Fruit fly (Drosophila melanogaster) whole organism, embryonic: ENCODE data around the gene DopEcR.

Experiments
- Adf1 ChIP-seq: fragments of 200-800 bp; sonication (Bioruptor generic); IDR thresholded peaks from 2 replicates; pipeline ENCODE4 v1.3.6; 2022; ENCODE audit warnings: missing biosample characterization, missing genetic modification characterization
- Antp ChIP-seq: fragments of 200-800 bp; sonication (Bioruptor generic); optimal IDR thresholded peaks from 3 replicates; lab custom pipeline; 2016; ENCODE audit warnings: missing biosample characterization, missing genetic modification characterization
- BtbVII ChIP-seq: fragments of 200-800 bp; sonication (Bioruptor generic); optimal IDR thresholded peaks from 3 replicates; lab custom pipeline; 2017; ENCODE audit warnings: missing biosample characterization, mild to moderate bottlenecking, missing genetic modification characterization
- CG10147 ChIP-seq: fragments of 200-800 bp; sonication (Bioruptor generic); optimal IDR thresholded peaks from 2 replicates; lab custom pipeline; 2019; ENCODE audit warnings: missing biosample characterization, mild to moderate bottlenecking, missing genetic modification characterization, moderate library complexity
- CG10366 ChIP-seq: fragments of 200-800 bp; sonication (Bioruptor generic); IDR thresholded peaks from 2 replicates; pipeline ENCODE4 v1.3.6; 2022; ENCODE audit warnings: missing biosample characterization, missing genetic modification characterization
- CG10979 ChIP-seq: fragments of 200-800 bp; sonication (Bioruptor generic); optimal IDR thresholded peaks from 2 replicates; lab custom pipeline; 2018; ENCODE audit warnings: missing biosample characterization, mild to moderate bottlenecking, missing genetic modification characterization, moderate library complexity
- CG12299 ChIP-seq: fragments of 200-800 bp; sonication (Bioruptor generic); optimal IDR thresholded peaks from 2 replicates; lab custom pipeline; 2018; ENCODE audit warnings: missing biosample characterization, mild to moderate bottlenecking, missing genetic modification characterization
- CG13123 ChIP-seq: fragments of 200-800 bp; sonication (Bioruptor generic); optimal IDR thresholded peaks from 2 replicates; lab custom pipeline; 2016; ENCODE audit warnings: missing biosample characterization, missing genetic modification characterization
- CG16779 ChIP-seq: fragments of 200-800 bp; sonication (Bioruptor generic); IDR thresholded peaks from 2 replicates; pipeline ENCODE4 v1.3.6; 2022; ENCODE audit warnings: missing biosample characterization, missing genetic modification characterization
- CG16815 ChIP-seq: fragments of 200-800 bp; sonication (Bioruptor generic); optimal IDR thresholded peaks from 3 replicates; lab custom pipeline; 2017; ENCODE audit warnings: missing biosample characterization, mild to moderate bottlenecking, missing genetic modification characterization
- CG17612 ChIP-seq: fragments of 200-800 bp; sonication (Bioruptor generic); IDR thresholded peaks from 2 replicates; pipeline ENCODE4 v1.3.6; 2022; ENCODE audit warnings: missing biosample characterization, missing genetic modification characterization
- CG6765 ChIP-seq: fragments of 200-800 bp; sonication (Bioruptor generic); optimal IDR thresholded peaks from 3 replicates; lab custom pipeline; 2017; ENCODE audit warnings: missing biosample characterization, mild to moderate bottlenecking, missing genetic modification characterization
- CG6791 ChIP-seq: fragments of 200-800 bp; sonication (Bioruptor generic); IDR thresholded peaks from 3 replicates; pipeline ENCODE4 v1.3.6; 2022; ENCODE audit warnings: missing biosample characterization, missing genetic modification characterization; ENCODE audit not compliant: partially characterized antibody
- CG7786 ChIP-seq: fragments of 200-800 bp; sonication (Bioruptor generic); optimal IDR thresholded peaks from 2 replicates; lab custom pipeline; 2016; ENCODE audit warnings: missing biosample characterization, missing genetic modification characterization
- CG9609 ChIP-seq: fragments of 200-800 bp; sonication (Bioruptor generic); optimal IDR thresholded peaks from 3 replicates; lab custom pipeline; 2016; ENCODE audit warnings: missing biosample characterization, missing genetic modification characterization
- Dip2 ChIP-seq: fragments of 200-800 bp; sonication (Bioruptor generic); IDR thresholded peaks from 2 replicates; pipeline ENCODE4 v1.3.6; 2022; ENCODE audit warnings: missing biosample characterization, missing genetic modification characterization
- Doc3 ChIP-seq: fragments of 200-800 bp; sonication (Bioruptor generic); IDR thresholded peaks from 3 replicates; pipeline ENCODE4 v1.3.6; 2022; ENCODE audit warnings: missing biosample characterization, missing genetic modification characterization; ENCODE audit not compliant: partially characterized antibody
- Ets97D ChIP-seq: fragments of 200-800 bp; sonication (Bioruptor generic); optimal IDR thresholded peaks from 3 replicates; lab custom pipeline; 2016; ENCODE audit warnings: missing biosample characterization, missing genetic modification characterization
- Fer1 ChIP-seq: fragments of 200-800 bp; sonication (Bioruptor generic); optimal IDR thresholded peaks from 2 replicates; lab custom pipeline; 2017; ENCODE audit warnings: missing biosample characterization, mild to moderate bottlenecking, missing genetic modification characterization
- Gug ChIP-seq: fragments of 200-800 bp; sonication (Bioruptor generic); IDR thresholded peaks from 4 replicates; pipeline ENCODE4 v1.3.6; 2022; ENCODE audit warnings: missing biosample characterization, missing genetic modification characterization
- Hand ChIP-seq: fragments of 200-800 bp; sonication (Bioruptor generic); optimal IDR thresholded peaks from 2 replicates; lab custom pipeline; 2017; ENCODE audit warnings: mild to moderate bottlenecking, missing biosample characterization, missing genetic modification reagents, missing genetic modification characterization
- Hey ChIP-seq: fragments of 200-800 bp; sonication (Bioruptor generic); optimal IDR thresholded peaks from 3 replicates; lab custom pipeline; 2018; ENCODE audit warnings: missing biosample characterization, mild to moderate bottlenecking, missing genetic modification characterization
- Hsf ChIP-seq: fragments of 200-800 bp; sonication (Bioruptor generic); optimal IDR thresholded peaks from 3 replicates; lab custom pipeline; 2016; ENCODE audit warnings: missing biosample characterization, missing genetic modification characterization
- Meics ChIP-seq: fragments of 200-800 bp; sonication (Bioruptor generic); optimal IDR thresholded peaks from 2 replicates; lab custom pipeline; 2017; ENCODE audit warnings: missing biosample characterization, mild to moderate bottlenecking, missing genetic modification characterization
- Nf-YB ChIP-seq: fragments of 200-800 bp; sonication (Bioruptor generic); optimal IDR thresholded peaks from 3 replicates; lab custom pipeline; 2019; ENCODE audit warnings: missing biosample characterization, mild to moderate bottlenecking, missing genetic modification characterization, moderate library complexity
- Ptx1 ChIP-seq: fragments of 200-800 bp; sonication (Bioruptor generic); IDR thresholded peaks from 2 replicates; pipeline ENCODE4 v1.3.6; 2022; ENCODE audit warnings: missing biosample characterization, missing genetic modification characterization
- Scr ChIP-seq: fragments of 200-800 bp; sonication (Bioruptor generic); IDR thresholded peaks from 2 replicates; pipeline ENCODE4 v1.3.6; 2022; ENCODE audit warnings: missing biosample characterization, missing genetic modification characterization; ENCODE audit not compliant: partially characterized antibody
- Side ChIP-seq: fragments of 200-800 bp; sonication (Bioruptor generic); optimal IDR thresholded peaks from 2 replicates; lab custom pipeline; 2016; ENCODE audit warnings: missing biosample characterization, missing genetic modification characterization
- Ssrp ChIP-seq: fragments of 200-800 bp; sonication (Bioruptor generic); optimal IDR thresholded peaks from 2 replicates; lab custom pipeline; 2018; ENCODE audit warnings: missing biosample characterization, mild to moderate bottlenecking, missing genetic modification characterization, moderate library complexity
- ac ChIP-seq: fragments of 200-800 bp; sonication (Bioruptor generic); optimal IDR thresholded peaks from 3 replicates; lab custom pipeline; 2017; ENCODE audit warnings: missing biosample characterization, mild to moderate bottlenecking, missing genetic modification characterization
- az2 ChIP-seq: fragments of 200-800 bp; sonication (Bioruptor generic); optimal IDR thresholded peaks from 3 replicates; lab custom pipeline; 2016; ENCODE audit warnings: missing biosample characterization, missing genetic modification characterization
- bbx ChIP-seq: fragments of 200-800 bp; sonication (Bioruptor generic); IDR thresholded peaks from 2 replicates; pipeline ENCODE4 v1.3.6; 2022; ENCODE audit warnings: missing biosample characterization, missing genetic modification characterization; ENCODE audit not compliant: partially characterized antibody
- chm ChIP-seq: fragments of 200-800 bp; sonication (Bioruptor generic); IDR thresholded peaks from 2 replicates; pipeline ENCODE4 v1.3.6; 2022; ENCODE audit warnings: missing biosample characterization, missing genetic modification characterization
- dimm ChIP-seq: fragments of 200-800 bp; sonication (Bioruptor generic); IDR thresholded peaks from 2 replicates; pipeline ENCODE4 v1.3.6; 2022; ENCODE audit warnings: missing biosample characterization, missing genetic modification characterization
- ewg ChIP-seq: fragments of 200-800 bp; sonication (Bioruptor generic); optimal IDR thresholded peaks from 3 replicates; lab custom pipeline; 2017; ENCODE audit warnings: mild to moderate bottlenecking, missing biosample characterization, missing genetic modification reagents, missing genetic modification characterization
- gfzf ChIP-seq: fragments of 200-800 bp; sonication (Bioruptor generic); optimal IDR thresholded peaks from 2 replicates; lab custom pipeline; 2016; ENCODE audit warnings: missing biosample characterization, mild to moderate bottlenecking, missing genetic modification characterization, moderate library complexity
- h ChIP-seq: fragments of >200 bp; optimal IDR thresholded peaks from 2 replicates; lab custom pipeline; 2017
- ken ChIP-seq: fragments of 200-800 bp; sonication (Bioruptor generic); IDR thresholded peaks from 3 replicates; pipeline ENCODE4 v1.3.6; 2022; ENCODE audit warnings: missing biosample characterization, missing genetic modification characterization
- lola ChIP-seq, 3 experiments: fragments of >200 bp in 2 of 3; fragments of 200-800 bp in 1 of 3; sonication (Bioruptor generic) in 1 of 3; optimal IDR thresholded peaks; 2 replicates each; lab custom pipeline; 2017 to 2019; ENCODE audit warnings: missing biosample characterization in 3 of 3, missing genetic modification characterization in 3 of 3, mild to moderate bottlenecking in 1 of 3, moderate library complexity in 1 of 3
- mirr ChIP-seq: fragments of 200-800 bp; sonication (Bioruptor generic); optimal IDR thresholded peaks from 3 replicates; lab custom pipeline; 2018; ENCODE audit warnings: missing biosample characterization, mild to moderate bottlenecking, missing genetic modification characterization
- odd ChIP-seq: fragments of 200-800 bp; sonication (Bioruptor generic); optimal IDR thresholded peaks from 2 replicates; lab custom pipeline; 2017; ENCODE audit warnings: missing biosample characterization, mild to moderate bottlenecking, missing genetic modification characterization
- org-1 ChIP-seq: fragments of 200-800 bp; sonication (Bioruptor generic); optimal IDR thresholded peaks from 2 replicates; lab custom pipeline; 2017; ENCODE audit warnings: missing biosample characterization, missing genetic modification characterization
- seq ChIP-seq: fragments of 200-800 bp; sonication (Bioruptor generic); IDR thresholded peaks from 2 replicates; pipeline ENCODE4 v1.3.6; 2022; ENCODE audit warnings: missing biosample characterization, missing genetic modification characterization
- shn ChIP-seq: fragments of 200-800 bp; sonication (Bioruptor generic); optimal IDR thresholded peaks from 3 replicates; lab custom pipeline; 2016; ENCODE audit warnings: missing biosample characterization, missing genetic modification characterization
- sim ChIP-seq: fragments of 200-800 bp; sonication (Bioruptor generic); IDR thresholded peaks from 2 replicates; pipeline ENCODE4 v1.3.6; 2022; ENCODE audit warnings: missing biosample characterization, missing genetic modification characterization
- slbo ChIP-seq: fragments of 200-800 bp; sonication (Bioruptor generic); IDR thresholded peaks from 2 replicates; pipeline ENCODE4 v1.3.6; 2022; ENCODE audit warnings: missing biosample characterization, missing genetic modification characterization
- so ChIP-seq: fragments of 200-800 bp; sonication (Bioruptor generic); IDR thresholded peaks from 3 replicates; pipeline ENCODE4 v1.3.6; 2022; ENCODE audit warnings: missing biosample characterization, missing genetic modification characterization
- vfl ChIP-seq: fragments of 200-800 bp; sonication (Bioruptor generic); optimal IDR thresholded peaks from 2 replicates; lab custom pipeline; 2016; ENCODE audit warnings: missing biosample characterization, missing genetic modification characterization
- vvl ChIP-seq: fragments of 200-800 bp; sonication (Bioruptor generic); IDR thresholded peaks from 2 replicates; pipeline ENCODE4 v1.3.6; 2022; ENCODE audit warnings: missing biosample characterization, missing genetic modification characterization

Gene DopEcR

DNA sequence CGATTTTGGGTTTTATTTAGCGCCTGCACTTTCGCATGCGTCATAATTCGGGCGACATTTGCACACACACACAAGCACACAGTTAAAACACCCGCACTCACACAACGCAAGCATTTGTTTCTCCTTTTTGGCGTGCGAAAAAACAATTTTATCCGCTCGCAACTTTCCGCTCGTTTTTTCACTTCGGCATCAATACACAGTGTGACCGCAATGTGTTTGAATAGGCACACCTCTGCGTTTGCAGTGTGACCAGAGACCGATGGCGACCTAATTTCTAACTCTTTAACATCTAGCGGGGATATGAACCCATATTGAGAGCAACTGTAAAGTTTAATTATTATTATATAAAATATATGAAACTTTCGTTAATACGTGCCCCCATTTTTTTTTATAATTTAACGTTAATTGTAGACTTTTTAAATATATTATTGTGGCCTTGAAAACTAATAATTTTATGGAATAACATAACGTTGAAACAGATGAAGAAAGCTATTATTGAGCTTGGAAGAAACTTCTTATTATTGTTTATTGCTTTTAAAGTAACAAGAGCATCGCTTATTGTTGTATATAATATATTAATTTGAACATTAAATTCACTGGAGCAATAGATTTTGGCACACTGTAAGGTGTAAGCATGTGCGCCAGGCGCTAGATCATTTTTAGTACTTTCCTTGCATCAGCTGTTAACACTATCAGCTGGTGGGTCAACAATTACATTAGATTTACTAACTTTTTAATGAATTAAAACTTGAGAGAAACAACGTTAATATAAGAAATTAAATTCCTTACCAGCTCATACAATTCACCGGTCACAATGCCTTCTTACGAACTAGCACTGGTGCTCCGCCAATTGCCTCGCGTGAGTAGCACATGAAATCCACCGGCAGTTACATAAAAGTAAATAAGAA is 16.0 kb downstream of the DopEcR start, which contains the start of the genes Cip4 and mRpS6 (continued):
- TF ChIP-seq slbo (GFP tag; lab: Robert Waterston, UW) (peak; percentile 96), CG9609 (GFP tag; lab: Kevin White, UChicago) (no peak), vfl (peak; percentile 10), CG6765 (GFP tag; lab: Kevin White, UChicago) (peak; percentile 48), org-1 (GFP tag; lab: Kevin White, UChicago) (peak; percentile 50), Hand (peak; percentile 49), Gug (GFP tag; lab: Robert Waterston, UW) (peak; percentile 40; the same call in 2 of the 4 replicates), CG16815 (GFP tag; lab: Kevin White, UChicago) (peak; percentile 75), so (GFP tag; lab: Robert Waterston, UW) (peak; percentile 85), bbx (GFP tag; lab: Robert Waterston, UW) (peak; percentile 42), lola (GFP tag; optimal IDR thresholded peaks at IDR 0.05; lab: Kevin White, UChicago) (peak in 1 of 3 experiments; percentile 80), sim (GFP tag; lab: Robert Waterston, UW) (no peak), CG17612 (0 out of 2 replicates have a peak, but pooled peaks have one; percentile 23), h (no peak), Doc3 (GFP tag; lab: Robert Waterston, UW) (peak; percentile 49; the same call in 1 of the 3 replicates), Ptx1 (GFP tag; lab: Robert Waterston, UW) (peak; percentile 81), CG10366 (peak; percentile 90), ewg (GFP tag; lab: Kevin White, UChicago) (peak; percentile 68), dimm (GFP tag; lab: Robert Waterston, UW) (peak; percentile 64; the same call in 1 of the 2 replicates), seq (GFP tag; lab: Robert Waterston, UW) (peak; percentile 83), ken (GFP tag; lab: Robert Waterston, UW) (peak; percentile 84), ac (peak; percentile 28), Hey (no peak), Dip2 (GFP tag; lab: Robert Waterston, UW) (no peak), CG6791 (GFP tag; lab: Robert Waterston, UW) (peak; percentile 46; the same call in 2 of the 3 replicates), vvl (GFP tag; lab: Robert Waterston, UW) (peak; percentile 82), Ets97D (peak; percentile 36), odd (GFP tag; lab: Kevin White, UChicago) (peak; percentile 47), az2 (GFP tag; lab: Kevin White, UChicago) (peak; percentile 86), Antp (no peak), gfzf (GFP tag; lab: Kevin White, UChicago) (peak; percentile 82), Fer1 (GFP tag; lab: Kevin White, UChicago) (no peak), Hsf (GFP tag; lab: Kevin White, UChicago) (peak; percentile 72), CG16779 (GFP tag; lab: Robert Waterston, UW) (peak; percentile 58; the same call in 1 of the 2 replicates), CG7786 (GFP tag; lab: Kevin White, UChicago) (no peak), Ssrp (tag; lab: Kevin White, UChicago) (peak; percentile 79), Adf1 (GFP tag; lab: Robert Waterston, UW) (peak; percentile 46), Nf-YB (GFP tag; lab: Kevin White, UChicago) (peak; percentile 51), CG10979 (no peak), BtbVII (GFP tag; lab: Kevin White, UChicago) (no peak), CG13123 (GFP tag; lab: Kevin White, UChicago) (peak; percentile 45), Scr (GFP tag; lab: Robert Waterston, UW) (no peak), chm (GFP tag; lab: Robert Waterston, UW) (peak; percentile 86), Side (no peak), Meics (GFP tag; lab: Kevin White, UChicago) (peak; percentile 52), CG10147 (no peak), mirr (GFP tag; lab: Kevin White, UChicago) (no peak), CG12299 (tag; lab: Kevin White, UChicago) (peak; percentile 84), shn (GFP tag; lab: Kevin White, UChicago) (peak; percentile 18)
